Worm (Caenorhabditis elegans) whole organism, L1 larva: Measurements from ENCODE around the gene abt-4.
A peak's percentile ranks its signal among the peaks of the same experiment; 100 is the strongest.

Source experiments
- C04F5.9 ChIP-seq: sonication (generic microtip); optimal IDR thresholded peaks from 2 replicates; lab custom pipeline; 2016; ENCODE audit warnings: missing genetic modification characterization, missing compliant biosample characterization
- C16A3.4 ChIP-seq: fragments of 150-350 bp; optimal IDR thresholded peaks from 2 replicates; lab custom pipeline; 2014; ENCODE audit warnings: missing biosample characterization, missing genetic modification characterization
- Y116A8C.19 ChIP-seq: sonication (generic microtip); optimal IDR thresholded peaks from 2 replicates; lab custom pipeline; 2016; ENCODE audit warnings: missing compliant biosample characterization, missing genetic modification characterization, borderline replicate concordance
- aly-2 ChIP-seq: fragments of 150-350 bp; optimal IDR thresholded peaks from 2 replicates; lab custom pipeline; 2014; ENCODE audit warnings: missing biosample characterization, missing genetic modification characterization
- ama-1 ChIP-seq: fragments of 150-350 bp; optimal IDR thresholded peaks from 2 replicates; lab custom pipeline; 2014
- blmp-1 ChIP-seq: fragments of 150-350 bp; optimal IDR thresholded peaks from 2 replicates; lab custom pipeline; 2014; ENCODE audit warnings: missing biosample characterization, missing genetic modification characterization
- ceh-82 ChIP-seq, 3 experiments: fragments of 150-350 bp in 1 of 3; sonication (generic microtip) in 2 of 3; optimal IDR thresholded peaks; 2 replicates each; lab custom pipeline; 2014 to 2017; ENCODE audit warnings: missing biosample characterization in 3 of 3, missing genetic modification characterization in 3 of 3
- ceh-88 ChIP-seq: fragments of 200-800 bp; sonication (Bioruptor generic); IDR thresholded peaks from 2 replicates; pipeline ENCODE4 v1.3.6; 2022; ENCODE audit warnings: missing genetic modification characterization, missing compliant biosample characterization
- dsc-1 ChIP-seq: sonication (generic microtip); optimal IDR thresholded peaks from 2 replicates; lab custom pipeline; 2016; ENCODE audit warnings: mild to moderate bottlenecking, missing genetic modification characterization, missing compliant biosample characterization
- efl-1 ChIP-seq, 4 experiments: fragments of 150-350 bp; optimal IDR thresholded peaks in 3 of 4; peaks in 1 of 4; 1 replicate in 1 of 4; 2 replicates in 3 of 4; lab custom pipeline; 2014; ENCODE audit warnings: missing biosample characterization in 2 of 4, missing genetic modification characterization in 2 of 4, missing genetic modification reagents in 2 of 4
- fkh-10 ChIP-seq: sonication (generic microtip); optimal IDR thresholded peaks from 2 replicates; lab custom pipeline; 2017; ENCODE audit warnings: missing biosample characterization, missing genetic modification reagents, missing genetic modification characterization
- fkh-4 ChIP-seq: sonication (generic microtip); optimal IDR thresholded peaks from 2 replicates; lab custom pipeline; 2016; ENCODE audit warnings: missing compliant biosample characterization, missing genetic modification characterization, borderline replicate concordance
- fos-1 ChIP-seq: fragments of 150-350 bp; optimal IDR thresholded peaks from 2 replicates; lab custom pipeline; 2014; ENCODE audit warnings: missing biosample characterization, missing genetic modification characterization
- grh-1 ChIP-seq: fragments of 200-800 bp; sonication (Bioruptor generic); IDR thresholded peaks from 2 replicates; pipeline ENCODE4 v1.3.6; 2022; ENCODE audit warnings: missing genetic modification reagents, missing genetic modification characterization, missing compliant biosample characterization
- irx-1 ChIP-seq: sonication (generic microtip); optimal IDR thresholded peaks from 2 replicates; lab custom pipeline; 2016; ENCODE audit warnings: missing genetic modification characterization, missing compliant biosample characterization
- jun-1 ChIP-seq: fragments of 150-350 bp; optimal IDR thresholded peaks from 2 replicates; lab custom pipeline; 2014; ENCODE audit warnings: missing biosample characterization, missing genetic modification reagents, missing genetic modification characterization
- lin-13 ChIP-seq: fragments of 150-350 bp; optimal IDR thresholded peaks from 2 replicates; lab custom pipeline; 2014; ENCODE audit warnings: missing biosample characterization, missing genetic modification reagents, missing genetic modification characterization
- lin-14 ChIP-seq: fragments of 200-800 bp; sonication (Bioruptor generic); optimal IDR thresholded peaks from 2 replicates; lab custom pipeline; 2018; ENCODE audit warnings: mild to moderate bottlenecking, missing genetic modification characterization, moderate library complexity, missing compliant biosample characterization
- lin-35 ChIP-seq, 2 experiments: fragments of 150-350 bp; optimal IDR thresholded peaks; 2 replicates each; lab custom pipeline; 2014; ENCODE audit warnings: missing biosample characterization in 2 of 2, missing genetic modification characterization in 2 of 2, missing genetic modification reagents in 2 of 2
- lsy-2 ChIP-seq, 2 experiments: fragments of 150-350 bp; optimal IDR thresholded peaks; 2 replicates each; lab custom pipeline; 2014; ENCODE audit warnings: missing biosample characterization in 2 of 2, missing genetic modification characterization in 2 of 2
- mdl-1 ChIP-seq, 2 experiments: fragments of 150-350 bp; optimal IDR thresholded peaks; 2 replicates each; lab custom pipeline; 2014 to 2017; ENCODE audit warnings: missing biosample characterization in 2 of 2, missing genetic modification characterization in 2 of 2, inconsistent platforms in 1 of 2
- mep-1 ChIP-seq: fragments of 150-350 bp; optimal IDR thresholded peaks from 2 replicates; lab custom pipeline; 2014; ENCODE audit warnings: missing biosample characterization, missing genetic modification characterization
- nhr-19 ChIP-seq: fragments of 200-800 bp; sonication (Bioruptor generic); conservative IDR thresholded peaks from 2 replicates; pipeline ENCODE4 v1.3.6; 2022; ENCODE audit warnings: missing genetic modification characterization, missing compliant biosample characterization
- nhr-20 ChIP-seq: sonication (generic microtip); optimal IDR thresholded peaks from 2 replicates; lab custom pipeline; 2016; ENCODE audit warnings: mild to moderate bottlenecking, missing genetic modification characterization, missing compliant biosample characterization
- nhr-71 ChIP-seq: sonication (generic microtip); optimal IDR thresholded peaks from 2 replicates; lab custom pipeline; 2016; ENCODE audit warnings: mild to moderate bottlenecking, missing genetic modification characterization, moderate library complexity, missing compliant biosample characterization
- nhr-76 ChIP-seq: sonication (generic microtip); optimal IDR thresholded peaks from 2 replicates; lab custom pipeline; 2017; ENCODE audit warnings: missing biosample characterization, missing genetic modification characterization
- nhr-77 ChIP-seq: fragments of 150-350 bp; optimal IDR thresholded peaks from 2 replicates; lab custom pipeline; 2014; ENCODE audit warnings: missing biosample characterization, missing genetic modification characterization
- nhr-84 ChIP-seq: sonication (generic microtip); optimal IDR thresholded peaks from 2 replicates; lab custom pipeline; 2017; ENCODE audit warnings: missing biosample characterization, missing genetic modification characterization
- pax-3 ChIP-seq: fragments of 200-800 bp; sonication (Bioruptor generic); optimal IDR thresholded peaks from 2 replicates; lab custom pipeline; 2018; ENCODE audit warnings: mild to moderate bottlenecking, missing genetic modification characterization, moderate library complexity, missing compliant biosample characterization
- rnt-1 ChIP-seq: sonication (generic microtip); optimal IDR thresholded peaks from 2 replicates; lab custom pipeline; 2016; ENCODE audit warnings: mild to moderate bottlenecking, missing genetic modification characterization, moderate library complexity, missing compliant biosample characterization
- snpc-4 ChIP-seq: fragments of 150-350 bp; optimal IDR thresholded peaks from 2 replicates; lab custom pipeline; 2014; ENCODE audit warnings: missing biosample characterization, missing genetic modification characterization
- snu-23 ChIP-seq: sonication (generic microtip); optimal IDR thresholded peaks from 2 replicates; lab custom pipeline; 2016; ENCODE audit warnings: missing genetic modification characterization, missing compliant biosample characterization
- sup-37 ChIP-seq: fragments of 200-800 bp; sonication (Bioruptor generic); optimal IDR thresholded peaks from 2 replicates; lab custom pipeline; 2018; ENCODE audit warnings: mild to moderate bottlenecking, missing genetic modification characterization, missing compliant biosample characterization
- tbx-2 ChIP-seq: sonication (generic microtip); optimal IDR thresholded peaks from 2 replicates; lab custom pipeline; 2016; ENCODE audit warnings: missing genetic modification characterization, missing compliant biosample characterization
- tlp-1 ChIP-seq: fragments of 150-350 bp; optimal IDR thresholded peaks from 2 replicates; lab custom pipeline; 2014; ENCODE audit warnings: missing biosample characterization, missing genetic modification characterization
- unc-130 ChIP-seq: fragments of 150-350 bp; optimal IDR thresholded peaks from 2 replicates; lab custom pipeline; 2017; ENCODE audit warnings: missing biosample characterization, missing genetic modification characterization, inconsistent platforms
- unc-62 ChIP-seq: fragments of 150-350 bp; optimal IDR thresholded peaks from 2 replicates; lab custom pipeline; 2014; ENCODE audit warnings: missing biosample characterization, missing genetic modification reagents, missing genetic modification characterization
- unc-86 ChIP-seq: sonication (generic microtip); optimal IDR thresholded peaks from 2 replicates; lab custom pipeline; 2016; ENCODE audit warnings: missing genetic modification characterization, missing compliant biosample characterization
- unc-98 ChIP-seq: fragments of 200-800 bp; sonication (Bioruptor generic); IDR thresholded peaks from 2 replicates; pipeline ENCODE4 v1.3.6; 2022; ENCODE audit warnings: missing genetic modification characterization, missing compliant biosample characterization
- zag-1 ChIP-seq: fragments of 150-350 bp; optimal IDR thresholded peaks from 2 replicates; lab custom pipeline; 2014; ENCODE audit warnings: missing biosample characterization, missing genetic modification characterization
- zip-4 ChIP-seq: fragments of 200-800 bp; sonication (Bioruptor generic); optimal IDR thresholded peaks from 2 replicates; lab custom pipeline; 2018; ENCODE audit warnings: mild to moderate bottlenecking, missing genetic modification characterization, moderate library complexity, missing compliant biosample characterization

The abt-4 gene

DNA sequence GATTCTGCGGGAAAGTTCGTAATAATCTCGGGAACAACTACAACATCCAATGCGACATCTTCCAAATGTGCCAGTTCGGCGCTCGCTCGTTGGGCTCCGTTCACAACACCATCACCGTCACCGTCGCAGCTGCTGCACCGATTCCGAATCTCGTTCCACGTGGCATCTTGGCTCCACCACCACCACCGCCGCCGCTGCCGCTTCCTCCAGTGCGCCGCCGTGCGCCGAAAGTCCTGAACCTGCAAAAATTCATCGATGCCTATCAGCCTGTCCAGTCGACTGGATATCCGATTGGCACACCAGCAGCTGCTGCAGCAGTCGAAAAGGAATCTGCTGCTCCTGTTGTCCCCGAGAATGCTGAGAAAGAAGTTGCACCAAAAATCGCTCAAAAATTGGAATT lies 32.1 kb downstream of the abt-4 start:
- TF ChIP-seq dsc-1 (tag; lab: Kevin White, UChicago): no peak

ce11 chrV:297424-297991 lies 33.0 kb downstream of the abt-4 start, which contains the start of gene F33E11.2:
F33E11.2 (plus strand) TSS chrV:297947.
- no peak for TF ChIP-seq jun-1
- no peak for TF ChIP-seq unc-62 (GFP tag; lab: Kevin White, UChicago)
- TF ChIP-seq fkh-10 (GFP tag; lab: Kevin White, UChicago): no peak
- no peak for TF ChIP-seq unc-130 (tag; lab: Kevin White, UChicago)
- TF ChIP-seq C04F5.9 (tag; lab: Kevin White, UChicago): no peak

ce11 chrV:295802-296201 lies 34.7 kb downstream of the abt-4 start:
- TF ChIP-seq irx-1 (tag; lab: Kevin White, UChicago) (no peak), lin-35 (GFP tag; optimal IDR thresholded peaks at IDR 0.05; lab: Kevin White, UChicago) (no peak), snu-23 (GFP tag; lab: Kevin White, UChicago) (no peak), mdl-1 (tag; optimal IDR thresholded peaks at IDR 0.05; lab: Kevin White, UChicago) (no peak), tlp-1 (tag; lab: Kevin White, UChicago) (no peak), dsc-1 (tag; lab: Kevin White, UChicago) (no peak), zip-4 (no peak), nhr-84 (tag; lab: Kevin White, UChicago) (no peak), nhr-20 (no peak), nhr-71 (tag; lab: Kevin White, UChicago) (no peak), sup-37 (GFP tag; lab: Kevin White, UChicago) (no peak), rnt-1 (tag; lab: Kevin White, UChicago) (no peak), nhr-77 (tag; lab: Kevin White, UChicago) (no peak)

ce11 chrV:285298-285697 lies 45.2 kb downstream of the abt-4 start:
- no peak for TF ChIP-seq mep-1 (tag; lab: Kevin White, UChicago)
- TF ChIP-seq fos-1: no peak
- TF ChIP-seq snpc-4: no peak
- no peak for TF ChIP-seq lin-14 (GFP tag; lab: Kevin White, UChicago)
- TF ChIP-seq unc-86 (tag; lab: Kevin White, UChicago): no peak
- TF ChIP-seq lin-13 (GFP tag; lab: Kevin White, UChicago): no peak
- TF ChIP-seq unc-98: no peak
- TF ChIP-seq nhr-84 (tag; lab: Kevin White, UChicago): no peak
- TF ChIP-seq sup-37 (GFP tag; lab: Kevin White, UChicago): no peak
- no peak for TF ChIP-seq irx-1 (tag; lab: Kevin White, UChicago)
- TF ChIP-seq fkh-10 (GFP tag; lab: Kevin White, UChicago): no peak
- TF ChIP-seq aly-2: no peak
- TF ChIP-seq C16A3.4 (tag; lab: Kevin White, UChicago): no peak

- peak; percentile 77 for TF ChIP-seq lin-14 (GFP tag; lab: Kevin White, UChicago)
- TF ChIP-seq lin-35 (GFP tag; optimal IDR thresholded peaks at IDR 0.05; lab: Kevin White, UChicago): peak in 1 of 2 experiments; percentile 17
- no peak for TF ChIP-seq lin-13 (GFP tag; lab: Kevin White, UChicago)
- peak in 1 of 2 experiments; percentile 21 for TF ChIP-seq efl-1 (optimal IDR thresholded peaks at IDR 0.05; lab: Kevin White, UChicago)
- peak; percentile 30 to 78 for TF ChIP-seq efl-1 (GFP tag; optimal IDR thresholded peaks at IDR 0.05 in 1 of 2; lab: Kevin White, UChicago)
- TF ChIP-seq rnt-1 (tag; lab: Kevin White, UChicago): peak; percentile 78
- TF ChIP-seq blmp-1 (tag; lab: Kevin White, UChicago): no peak
- no peak for TF ChIP-seq fos-1
- peak; percentile 54 for TF ChIP-seq nhr-19 (GFP tag; lab: Robert Waterston, UW)
- peak; percentile 35 for TF ChIP-seq snu-23 (GFP tag; lab: Kevin White, UChicago)
- TF ChIP-seq pax-3 (tag; lab: Kevin White, UChicago): no peak
- no peak for TF ChIP-seq fkh-4 (tag; lab: Kevin White, UChicago)
- TF ChIP-seq nhr-71 (tag; lab: Kevin White, UChicago): peak; percentile 74
- no peak for TF ChIP-seq ceh-88
- TF ChIP-seq jun-1: no peak
- no peak for TF ChIP-seq ama-1 (lab: Kevin White, UChicago)
- no peak for TF ChIP-seq nhr-76 (tag; lab: Kevin White, UChicago)
- no peak for TF ChIP-seq zag-1 (tag; lab: Kevin White, UChicago)
- no peak for TF ChIP-seq ceh-82 (tag; optimal IDR thresholded peaks at IDR 0.05; lab: Kevin White, UChicago)
- TF ChIP-seq Y116A8C.19: no peak
- no peak for TF ChIP-seq grh-1
- peak; percentile 19 to 41 for TF ChIP-seq lsy-2 (tag; optimal IDR thresholded peaks at IDR 0.05; lab: Kevin White, UChicago)
- TF ChIP-seq tbx-2 (tag; lab: Kevin White, UChicago): no peak
- TF ChIP-seq tlp-1 (tag; lab: Kevin White, UChicago): no peak
Measured at ce11 chrV:284808-285207, 45.7 kb downstream of the abt-4 start.
